Fruit fly (Drosophila melanogaster) whole organism, prepupa: Measurements from ENCODE around the gene CG43198.

ENCODE experiments used
- Blimp-1 ChIP-seq: fragments of 200-800 bp; sonication (Bioruptor generic); optimal IDR thresholded peaks from 3 replicates; lab custom pipeline; 2017; ENCODE audit warnings: missing biosample characterization, missing genetic modification characterization, mild to moderate bottlenecking, moderate library complexity, missing genetic modification reagents
- CG10631 ChIP-seq: fragments of 200-800 bp; sonication (Bioruptor generic); optimal IDR thresholded peaks from 2 replicates; lab custom pipeline; 2016; ENCODE audit warnings: missing biosample characterization, missing genetic modification characterization
- CG11294 ChIP-seq: fragments of 200-800 bp; sonication (Bioruptor generic); IDR thresholded peaks from 2 replicates; pipeline ENCODE4 v1.3.6; 2022; ENCODE audit warnings: missing biosample characterization, missing genetic modification characterization
- CG11902 ChIP-seq: fragments of 200-800 bp; sonication (Bioruptor generic); optimal IDR thresholded peaks from 3 replicates; lab custom pipeline; 2016; ENCODE audit warnings: missing biosample characterization, missing genetic modification characterization
- CG15336 ChIP-seq: fragments of 200-800 bp; sonication (Bioruptor generic); IDR thresholded peaks from 2 replicates; pipeline ENCODE4 v1.3.6; 2022; ENCODE audit warnings: missing biosample characterization, missing genetic modification characterization
- CG1621 ChIP-seq: fragments of 200-800 bp; sonication (Bioruptor generic); optimal IDR thresholded peaks from 3 replicates; lab custom pipeline; 2018; ENCODE audit warnings: missing biosample characterization, mild to moderate bottlenecking, missing genetic modification characterization
- CG16779 ChIP-seq: fragments of 200-800 bp; sonication (Bioruptor generic); optimal IDR thresholded peaks from 3 replicates; lab custom pipeline; 2017; ENCODE audit warnings: missing biosample characterization, mild to moderate bottlenecking, missing genetic modification characterization
- CG3032 ChIP-seq: fragments of 200-800 bp; optimal IDR thresholded peaks from 2 replicates; lab custom pipeline; 2019; ENCODE audit warnings: missing biosample characterization, mild to moderate bottlenecking, missing genetic modification characterization, moderate library complexity
- CG34406 ChIP-seq: fragments of 200-800 bp; sonication (Bioruptor generic); optimal IDR thresholded peaks from 3 replicates; lab custom pipeline; 2016; ENCODE audit warnings: missing biosample characterization, missing genetic modification characterization
- CG3919 ChIP-seq: fragments of 200-800 bp; sonication (Bioruptor generic); optimal IDR thresholded peaks from 3 replicates; lab custom pipeline; 2016; ENCODE audit warnings: missing biosample characterization, missing genetic modification characterization
- CG4318 ChIP-seq: fragments of 200-800 bp; sonication (Bioruptor generic); optimal IDR thresholded peaks from 3 replicates; lab custom pipeline; 2017; ENCODE audit warnings: missing biosample characterization, mild to moderate bottlenecking, missing genetic modification characterization
- CG6163 ChIP-seq: fragments of 200-800 bp; sonication (Bioruptor generic); IDR thresholded peaks from 3 replicates; pipeline ENCODE4 v1.3.6; 2022; ENCODE audit warnings: missing biosample characterization, missing genetic modification characterization
- CG6276 ChIP-seq: fragments of 200-800 bp; sonication (Bioruptor generic); optimal IDR thresholded peaks from 2 replicates; lab custom pipeline; 2017; ENCODE audit warnings: missing biosample characterization, mild to moderate bottlenecking, missing genetic modification characterization
- CG6792 ChIP-seq: fragments of 200-800 bp; sonication (Bioruptor generic); optimal IDR thresholded peaks from 3 replicates; lab custom pipeline; 2016; ENCODE audit warnings: missing biosample characterization, missing genetic modification characterization
- CG6808 ChIP-seq: fragments of 200-800 bp; sonication (Bioruptor generic); optimal IDR thresholded peaks from 3 replicates; lab custom pipeline; 2017; ENCODE audit warnings: missing biosample characterization, missing genetic modification characterization, mild to moderate bottlenecking, moderate library complexity, missing genetic modification reagents
- CG6854 ChIP-seq: fragments of 200-800 bp; sonication (Bioruptor generic); optimal IDR thresholded peaks from 2 replicates; lab custom pipeline; 2017; ENCODE audit warnings: missing biosample characterization, mild to moderate bottlenecking, missing genetic modification characterization
- CG7368 ChIP-seq: fragments of 200-800 bp; sonication (Bioruptor generic); optimal IDR thresholded peaks from 3 replicates; lab custom pipeline; 2016; ENCODE audit warnings: missing biosample characterization, missing genetic modification characterization
- CG9139 ChIP-seq: fragments of 200-800 bp; sonication (Bioruptor generic); optimal IDR thresholded peaks from 3 replicates; lab custom pipeline; 2017; ENCODE audit warnings: missing biosample characterization, mild to moderate bottlenecking, missing genetic modification characterization
- Eip75B ChIP-seq: fragments of 200-800 bp; sonication (Bioruptor generic); optimal IDR thresholded peaks from 3 replicates; lab custom pipeline; 2016; ENCODE audit warnings: missing biosample characterization, missing genetic modification characterization
- Eip78C ChIP-seq: fragments of 200-800 bp; sonication (Bioruptor generic); peaks from one replicate; lab custom pipeline; 2016; ENCODE audit warnings: missing biosample characterization, missing genetic modification characterization
- Ets21C ChIP-seq: fragments of 200-800 bp; sonication (Bioruptor generic); optimal IDR thresholded peaks from 3 replicates; lab custom pipeline; 2016; ENCODE audit warnings: missing biosample characterization, missing genetic modification characterization
- Ets96B ChIP-seq: fragments of 200-800 bp; optimal IDR thresholded peaks from 2 replicates; lab custom pipeline; 2019; ENCODE audit warnings: missing biosample characterization, mild to moderate bottlenecking, missing genetic modification characterization, moderate library complexity
- Gug ChIP-seq: fragments of 200-800 bp; sonication (Bioruptor generic); IDR thresholded peaks from 2 replicates; pipeline ENCODE4 v1.3.6; 2022; ENCODE audit warnings: missing biosample characterization, missing genetic modification characterization
- Hr38 ChIP-seq: sonication (Bioruptor generic); optimal IDR thresholded peaks from 2 replicates; lab custom pipeline; 2016; ENCODE audit warnings: missing biosample characterization, missing genetic modification characterization
- Hr4 ChIP-seq: fragments of 200-800 bp; sonication (Bioruptor generic); optimal IDR thresholded peaks from 3 replicates; lab custom pipeline; 2016; ENCODE audit warnings: missing biosample characterization, missing genetic modification characterization
- Lpt ChIP-seq: fragments of 200-800 bp; sonication (Bioruptor generic); optimal IDR thresholded peaks from 3 replicates; lab custom pipeline; 2016; ENCODE audit warnings: missing biosample characterization, missing genetic modification characterization
- OdsH ChIP-seq: fragments of 200-800 bp; sonication (Bioruptor generic); optimal IDR thresholded peaks from 3 replicates; lab custom pipeline; 2016; ENCODE audit warnings: missing biosample characterization, missing genetic modification characterization
- Smox ChIP-seq: fragments of 200-800 bp; sonication (Bioruptor generic); optimal IDR thresholded peaks from 3 replicates; lab custom pipeline; 2016; ENCODE audit warnings: missing biosample characterization, missing genetic modification characterization
- Sox102F ChIP-seq: fragments of 200-800 bp; sonication (Bioruptor generic); optimal IDR thresholded peaks from 2 replicates; lab custom pipeline; 2016; ENCODE audit warnings: missing biosample characterization, mild to moderate bottlenecking, missing genetic modification characterization
- Sox14 ChIP-seq: fragments of 200-800 bp; sonication (Bioruptor generic); optimal IDR thresholded peaks from 3 replicates; lab custom pipeline; 2016; ENCODE audit warnings: missing biosample characterization, missing genetic modification characterization
- Sox15 ChIP-seq: fragments of 200-800 bp; sonication (Bioruptor generic); optimal IDR thresholded peaks from 3 replicates; lab custom pipeline; 2016; ENCODE audit warnings: missing biosample characterization, missing genetic modification characterization
- achi ChIP-seq: fragments of 200-800 bp; sonication (Bioruptor generic); optimal IDR thresholded peaks from 3 replicates; lab custom pipeline; 2016; ENCODE audit warnings: missing biosample characterization, missing genetic modification characterization
- dac ChIP-seq: fragments of 200-800 bp; sonication (Bioruptor generic); optimal IDR thresholded peaks from 2 replicates; lab custom pipeline; 2017; ENCODE audit warnings: missing biosample characterization, mild to moderate bottlenecking, missing genetic modification characterization
- dsx ChIP-seq: fragments of 200-800 bp; optimal IDR thresholded peaks from 3 replicates; lab custom pipeline; 2019; ENCODE audit warnings: missing biosample characterization, mild to moderate bottlenecking, missing genetic modification characterization, moderate library complexity; ENCODE audit not compliant: poor library complexity, severe bottlenecking
- esn ChIP-seq: fragments of 200-800 bp; sonication (Bioruptor generic); optimal IDR thresholded peaks from 2 replicates; lab custom pipeline; 2016; ENCODE audit warnings: missing biosample characterization, mild to moderate bottlenecking, missing genetic modification characterization, moderate library complexity
- fd59A ChIP-seq: fragments of 200-800 bp; sonication (Bioruptor generic); optimal IDR thresholded peaks from 2 replicates; lab custom pipeline; 2017; ENCODE audit warnings: missing biosample characterization, mild to moderate bottlenecking, missing genetic modification characterization, missing genetic modification reagents
- fd85E ChIP-seq: fragments of 200-800 bp; sonication (Bioruptor generic); optimal IDR thresholded peaks from 3 replicates; lab custom pipeline; 2016; ENCODE audit warnings: missing biosample characterization, missing genetic modification characterization
- fkh ChIP-seq: fragments of 200-800 bp; sonication (Bioruptor generic); optimal IDR thresholded peaks from 3 replicates; lab custom pipeline; 2017; ENCODE audit warnings: missing biosample characterization, mild to moderate bottlenecking, missing genetic modification characterization, moderate library complexity
- lz ChIP-seq: fragments of 200-800 bp; sonication (Bioruptor generic); optimal IDR thresholded peaks from 3 replicates; lab custom pipeline; 2016; ENCODE audit warnings: missing biosample characterization, missing genetic modification characterization
- net ChIP-seq: fragments of 200-800 bp; sonication (Bioruptor generic); optimal IDR thresholded peaks from 3 replicates; lab custom pipeline; 2016; ENCODE audit warnings: missing biosample characterization, missing genetic modification characterization
- salr ChIP-seq, 2 experiments: fragments of 200-800 bp; sonication (Bioruptor generic); optimal IDR thresholded peaks; 3 replicates each; lab custom pipeline; 2016 to 2018; ENCODE audit warnings: missing biosample characterization in 2 of 2, missing genetic modification characterization in 2 of 2, mild to moderate bottlenecking in 1 of 2
- ss ChIP-seq, 2 experiments: fragments of 200-800 bp; sonication (Bioruptor generic); optimal IDR thresholded peaks; 2 replicates in 1 of 2; 3 replicates in 1 of 2; lab custom pipeline; 2017 to 2018; ENCODE audit warnings: mild to moderate bottlenecking in 2 of 2, missing biosample characterization in 2 of 2, missing genetic modification characterization in 2 of 2, moderate library complexity in 1 of 2
- svp ChIP-seq: fragments of 200-800 bp; sonication (Bioruptor generic); peaks from one replicate; lab custom pipeline; 2016; ENCODE audit warnings: missing biosample characterization, missing genetic modification characterization
- vri ChIP-seq: fragments of 200-800 bp; sonication (Bioruptor generic); optimal IDR thresholded peaks from 3 replicates; lab custom pipeline; 2016; ENCODE audit warnings: missing biosample characterization, mild to moderate bottlenecking, missing genetic modification characterization

CG43198 gene

dm6 chrX:7490927-7491326 lies 37.8 kb upstream of the CG43198 start (continued):
- TF ChIP-seq CG11294 (GFP tag; lab: Robert Waterston, UW) (no peak), fd59A (GFP tag; lab: Kevin White, UChicago) (peak; percentile 66), Hr4 (GFP tag; lab: Kevin White, UChicago) (peak; percentile 19), CG6163 (GFP tag; lab: Robert Waterston, UW) (peak; percentile 80), CG15336 (no peak), dac (peak; percentile 22), CG11902 (GFP tag; lab: Kevin White, UChicago) (peak; percentile 54), CG6792 (GFP tag; lab: Kevin White, UChicago) (peak; percentile 73), fd85E (GFP tag; lab: Kevin White, UChicago) (no peak), net (GFP tag; lab: Kevin White, UChicago) (peak; percentile 38), CG34406 (GFP tag; lab: Kevin White, UChicago) (peak; percentile 53), CG3032 (tag; lab: Kevin White, UChicago) (peak; percentile 70), CG3919 (peak; percentile 74), Eip75B (GFP tag; lab: Kevin White, UChicago) (peak; percentile 47)

DNA sequence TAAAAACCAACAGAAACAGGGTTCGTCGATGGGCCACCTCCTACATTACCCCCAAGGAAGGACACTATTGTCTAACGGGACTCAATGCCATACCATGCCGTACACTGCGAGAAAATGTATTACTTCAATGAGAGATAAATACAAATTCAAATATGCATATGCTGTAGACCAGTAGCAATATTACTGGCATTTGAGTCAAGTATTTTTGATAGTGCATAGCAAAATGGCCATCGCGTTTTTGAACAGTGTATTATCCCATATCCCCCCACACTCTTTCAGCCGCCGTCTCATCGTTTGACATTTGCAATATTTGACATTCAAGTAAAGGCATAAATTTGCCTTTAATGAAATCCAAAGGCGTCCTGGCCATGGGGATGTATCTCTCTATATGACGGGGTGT lies 35.1 kb upstream of the CG43198 start:
- TF ChIP-seq fd85E (GFP tag; lab: Kevin White, UChicago) (no peak), Ets21C (GFP tag; lab: Kevin White, UChicago) (no peak), OdsH (GFP tag; lab: Kevin White, UChicago) (no peak), CG11294 (GFP tag; lab: Robert Waterston, UW) (no peak), Sox14 (GFP tag; lab: Kevin White, UChicago) (no peak), CG6276 (no peak), lz (GFP tag; lab: Kevin White, UChicago) (no peak)

dm6 chrX:7486294-7486693 lies 33.2 kb upstream of the CG43198 start:
- TF ChIP-seq esn (GFP tag; lab: Kevin White, UChicago) (no peak), Eip78C (GFP tag; lab: Kevin White, UChicago) (peak; percentile 27), CG11902 (GFP tag; lab: Kevin White, UChicago) (no peak), Hr38 (GFP tag; lab: Kevin White, UChicago) (no peak)

- TF ChIP-seq dsx (GFP tag; lab: Kevin White, UChicago) (no peak), Gug (GFP tag; lab: Robert Waterston, UW) (no peak), Sox14 (GFP tag; lab: Kevin White, UChicago) (no peak), Smox (peak; percentile 34), CG1621 (tag; lab: Kevin White, UChicago) (no peak), fd85E (GFP tag; lab: Kevin White, UChicago) (no peak), CG6163 (GFP tag; lab: Robert Waterston, UW) (no peak), CG15336 (no peak), Ets96B (tag; lab: Kevin White, UChicago) (no peak), CG3919 (no peak), CG10631 (GFP tag; lab: Kevin White, UChicago) (no peak), CG6808 (GFP tag; lab: Kevin White, UChicago) (no peak), vri (GFP tag; lab: Kevin White, UChicago) (no peak), CG7368 (GFP tag; lab: Kevin White, UChicago) (no peak), svp (GFP tag; lab: Kevin White, UChicago) (peak; percentile 78), Eip75B (GFP tag; lab: Kevin White, UChicago) (no peak), CG6854 (GFP tag; lab: Kevin White, UChicago) (no peak), CG4318 (GFP tag; lab: Kevin White, UChicago) (no peak), ss (GFP tag; optimal IDR thresholded peaks at IDR 0.05; lab: Kevin White, UChicago) (no peak), fkh (GFP tag; lab: Kevin White, UChicago) (no peak), OdsH (GFP tag; lab: Kevin White, UChicago) (no peak), net (GFP tag; lab: Kevin White, UChicago) (no peak), CG9139 (no peak), Eip78C (GFP tag; lab: Kevin White, UChicago) (peak; percentile 34), achi (no peak), esn (GFP tag; lab: Kevin White, UChicago) (peak; percentile 60), Blimp-1 (GFP tag; lab: Kevin White, UChicago) (no peak), CG16779 (tag; lab: Kevin White, UChicago) (no peak), Hr38 (GFP tag; lab: Kevin White, UChicago) (no peak), salr (GFP tag; optimal IDR thresholded peaks at IDR 0.05; lab: Kevin White, UChicago) (no peak), Lpt (no peak), Sox102F (GFP tag; lab: Kevin White, UChicago) (peak; percentile 18), CG6792 (GFP tag; lab: Kevin White, UChicago) (peak; percentile 28), Sox15 (no peak)
Observed at dm6 chrX:7475204-7475759, 22.1 kb upstream of the CG43198 start.
